Worm (Caenorhabditis elegans): ENCODE results near the gene emg-1.

Gene emg-1

DNA sequence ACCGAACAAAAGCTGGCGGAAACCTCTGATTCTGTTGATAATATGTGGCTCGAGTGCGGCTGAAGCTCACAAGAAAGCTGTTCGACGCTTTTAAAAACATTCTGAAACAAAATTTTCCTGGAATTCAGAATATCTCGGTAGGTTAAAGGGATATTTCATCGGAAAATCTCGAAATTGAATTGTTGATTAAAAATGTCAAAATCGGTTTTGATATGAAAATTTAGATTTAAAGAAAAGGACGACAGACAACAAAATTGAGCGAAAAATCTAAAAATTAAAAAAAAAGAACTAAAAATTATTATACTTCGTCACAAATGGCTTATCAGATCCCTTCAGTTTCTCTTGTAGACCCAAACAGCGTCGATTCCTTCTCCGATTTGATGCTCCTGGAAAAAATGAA lies 51.1 kb downstream of the emg-1 start, which contains the start of gene Y39A1A.20:
Gene Y39A1A.20 (minus strand): TSS at position 101 of the 400 bp plus-strand sequence.
- TF ChIP-seq tbx-37 (GFP tag; conservative IDR thresholded peaks at IDR 0.05), result no peak

Data from whole organism, early embryonic.